Worm (Caenorhabditis elegans) whole organism, midembryonic: ENCODE measurements around the gene C18B2.3.

Source experiments
- T22C8.4 ChIP-seq: fragments of 200-800 bp; sonication (Bioruptor generic); IDR thresholded peaks from 2 replicates; pipeline ENCODE4 v1.3.6; 2022; ENCODE audit warnings: missing genetic modification characterization, missing compliant biosample characterization
- cog-1 ChIP-seq: sonication (generic microtip); optimal IDR thresholded peaks from 2 replicates; lab custom pipeline; 2016; ENCODE audit warnings: missing genetic modification characterization, missing compliant biosample characterization
- flt-1 ChIP-seq: fragments of 200-800 bp; sonication (Bioruptor generic); IDR thresholded peaks from 2 replicates; pipeline ENCODE4 v1.3.6; 2022; ENCODE audit warnings: missing genetic modification characterization, missing compliant biosample characterization
- klf-2 ChIP-seq: fragments of 200-800 bp; sonication (Bioruptor generic); conservative IDR thresholded peaks from 2 replicates; pipeline ENCODE4 v1.3.6; 2022; ENCODE audit warnings: missing genetic modification reagents, missing genetic modification characterization, missing compliant biosample characterization
- med-1 ChIP-seq: sonication (generic microtip); optimal IDR thresholded peaks from 2 replicates; lab custom pipeline; 2017; ENCODE audit warnings: missing genetic modification characterization, mild to moderate bottlenecking, missing compliant biosample characterization, antibody characterized with exemption, missing genetic modification reagents; ENCODE audit not compliant: insufficient read depth
- ref-1 ChIP-seq: fragments of 200-800 bp; sonication (Bioruptor generic); conservative IDR thresholded peaks from 2 replicates; pipeline ENCODE4 v1.3.6; 2022; ENCODE audit warnings: missing genetic modification reagents, missing genetic modification characterization, missing compliant biosample characterization
- tab-1 ChIP-seq: fragments of 200-800 bp; sonication (Bioruptor generic); IDR thresholded peaks from 2 replicates; pipeline ENCODE4 v1.3.6; 2022; ENCODE audit warnings: missing genetic modification characterization, missing compliant biosample characterization
- ztf-23 ChIP-seq: fragments of 200-800 bp; sonication (Bioruptor generic); IDR thresholded peaks from 2 replicates; pipeline ENCODE4 v1.3.6; 2022; ENCODE audit warnings: missing genetic modification reagents, missing genetic modification characterization, missing compliant biosample characterization
- ztf-29 ChIP-seq: fragments of 200-800 bp; sonication (Bioruptor generic); IDR thresholded peaks from 2 replicates; pipeline ENCODE4 v1.3.6; 2022; ENCODE audit warnings: missing genetic modification reagents, missing genetic modification characterization, missing compliant biosample characterization

- no peak for TF ChIP-seq tab-1
- TF ChIP-seq med-1 (GFP tag; lab: Kevin White, UChicago), result no peak
- no peak for TF ChIP-seq T22C8.4
- TF ChIP-seq cog-1 (tag; lab: Kevin White, UChicago), result no peak
- no peak for TF ChIP-seq ztf-23 (GFP tag; lab: Robert Waterston, UW)
- TF ChIP-seq ztf-29 (GFP tag; lab: Robert Waterston, UW), result no peak
- TF ChIP-seq flt-1 (GFP tag; lab: Robert Waterston, UW), result no peak
- TF ChIP-seq ref-1, result no peak
- no peak for TF ChIP-seq klf-2 (GFP tag; lab: Robert Waterston, UW)
Measured at ce11 chrX:3634782-3635181, 33.2 kb downstream of the C18B2.3 start.
